Fruit fly (Drosophila melanogaster) whole organism, embryonic: Measurements from ENCODE around the gene CG32436.
A peak's percentile ranks its signal among the peaks of the same experiment; 100 is the strongest.

ENCODE experiments used
- CG10979 ChIP-seq: fragments of 200-800 bp; sonication (Bioruptor generic); optimal IDR thresholded peaks from 2 replicates; lab custom pipeline; 2018; ENCODE audit warnings: missing biosample characterization, mild to moderate bottlenecking, missing genetic modification characterization, moderate library complexity
- CG12744 ChIP-seq: fragments of 200-800 bp; sonication (Bioruptor generic); optimal IDR thresholded peaks from 2 replicates; lab custom pipeline; 2016; ENCODE audit warnings: missing biosample characterization, missing genetic modification characterization
- CG31388 ChIP-seq: fragments of 200-800 bp; sonication (Bioruptor generic); optimal IDR thresholded peaks from 2 replicates; lab custom pipeline; 2016; ENCODE audit warnings: missing biosample characterization, missing genetic modification characterization
- CG32767 ChIP-seq: fragments of 200-800 bp; sonication (Bioruptor generic); IDR thresholded peaks from 2 replicates; pipeline ENCODE4 v1.3.6; 2022; ENCODE audit warnings: missing biosample characterization, missing genetic modification characterization
- D19A ChIP-seq: fragments of 200-800 bp; optimal IDR thresholded peaks from 3 replicates; lab custom pipeline; 2019; ENCODE audit warnings: missing biosample characterization, mild to moderate bottlenecking, missing genetic modification characterization, moderate library complexity
- HmgD ChIP-seq: fragments of 200-800 bp; sonication (Bioruptor generic); optimal IDR thresholded peaks from 3 replicates; lab custom pipeline; 2016; ENCODE audit warnings: missing biosample characterization, missing genetic modification characterization
- cg ChIP-seq: fragments of 200-800 bp; sonication (Bioruptor generic); optimal IDR thresholded peaks from 3 replicates; lab custom pipeline; 2019; ENCODE audit warnings: missing biosample characterization, mild to moderate bottlenecking, missing genetic modification characterization, moderate library complexity
- slou ChIP-seq: fragments of 200-800 bp; sonication (Bioruptor generic); optimal IDR thresholded peaks from 3 replicates; lab custom pipeline; 2016; ENCODE audit warnings: missing biosample characterization, missing genetic modification characterization

DNA sequence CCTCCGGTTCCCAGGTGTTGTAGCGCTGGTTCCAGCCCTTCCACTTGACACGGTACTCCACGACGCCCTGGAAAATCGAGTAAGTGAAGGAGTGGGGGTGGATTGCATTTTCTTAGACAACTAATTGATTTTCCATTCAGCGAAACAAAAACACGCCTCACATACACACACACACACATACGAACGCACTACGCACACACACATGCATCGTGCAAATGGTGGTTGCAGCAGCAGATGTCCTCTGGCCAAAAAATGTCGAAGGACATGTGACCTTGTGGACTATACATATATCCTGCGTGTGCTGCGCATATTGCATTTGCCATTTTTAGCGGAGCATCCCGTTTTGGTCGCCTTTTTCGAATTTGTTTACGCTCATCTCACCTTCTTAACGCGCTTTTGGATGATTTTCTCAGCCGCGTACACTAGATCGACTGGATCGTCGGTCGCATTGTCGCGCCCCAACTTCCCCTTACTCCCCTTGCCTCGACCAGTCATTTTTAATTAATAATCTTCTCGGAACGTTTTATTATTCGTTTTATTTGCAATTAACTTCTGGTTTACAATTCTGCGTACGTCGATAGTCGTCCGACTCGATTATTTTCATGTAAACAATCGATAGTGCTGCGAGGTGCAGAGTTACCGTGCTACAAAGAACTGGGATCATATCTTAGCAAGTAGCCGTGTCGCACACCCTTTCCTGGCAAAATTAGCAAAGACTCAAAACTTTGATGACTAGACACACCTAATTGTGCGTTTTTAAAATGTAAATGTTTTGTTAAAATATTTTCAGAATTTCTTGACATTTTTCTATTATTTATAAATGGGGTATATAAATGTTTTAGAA is 26.2 kb upstream of the CG32436 start, which contains the start of gene Pc:
- TF ChIP-seq HmgD (GFP tag; lab: Kevin White, UChicago) (peak; percentile 83), CG10979 (tag; lab: Kevin White, UChicago) (no peak), cg (GFP tag; lab: Kevin White, UChicago) (peak; percentile 93), CG12744 (GFP tag; lab: Kevin White, UChicago) (no peak), CG31388 (GFP tag; lab: Kevin White, UChicago) (no peak), slou (no peak), CG32767 (GFP tag; lab: Robert Waterston, UW) (no peak), D19A (tag; lab: Kevin White, UChicago) (peak; percentile 18)
